Worm (Caenorhabditis elegans): ENCODE results near the gene Y57A10A.14.

Gene Y57A10A.14

DNA sequence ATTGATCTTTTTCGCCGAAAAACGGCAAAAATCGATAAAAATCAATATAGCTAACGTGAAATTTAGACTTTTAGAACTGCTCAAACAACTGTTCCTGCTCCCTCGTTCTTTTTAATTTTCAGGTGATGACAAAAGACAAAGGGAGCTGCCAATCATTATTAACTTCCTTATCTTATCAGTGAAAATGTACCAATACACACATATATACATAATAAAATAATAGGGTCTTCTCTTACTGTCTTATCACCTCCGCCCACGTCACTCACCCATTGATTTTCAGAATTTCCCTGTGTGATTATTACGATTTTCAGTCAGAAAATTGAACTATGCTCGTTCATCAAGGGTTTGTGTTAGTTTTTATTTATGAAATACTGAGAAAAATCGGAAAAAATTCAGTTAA is at the start of gene Y57A10A.14:
TSS of gene Y57A10A.14 (plus strand) at position 228 of the 400 bp plus-strand sequence.
- TF ChIP-seq jun-1 (tag; optimal IDR thresholded peaks at IDR 0.05) (peak; percentile 39), pqm-1 (tag; optimal IDR thresholded peaks at IDR 0.05) (peak; percentile 52), dpl-1 (GFP tag; optimal IDR thresholded peaks at IDR 0.05) (peak in 1 of 3 experiments; percentile 4), irx-1 (tag; optimal IDR thresholded peaks at IDR 0.05) (no peak), mab-9 (GFP tag; IDR thresholded peaks at IDR 0.05) (no peak), aly-2 (tag; optimal IDR thresholded peaks at IDR 0.05) (no peak), blmp-1 (tag; optimal IDR thresholded peaks at IDR 0.05) (no peak), lin-35 (GFP tag; optimal IDR thresholded peaks at IDR 0.05) (peak in 1 of 2 experiments; percentile 19), nhr-237 (tag; optimal IDR thresholded peaks at IDR 0.05) (no peak), elt-2 (tag; optimal IDR thresholded peaks at IDR 0.05) (peak; percentile 91), tlp-1 (tag; optimal IDR thresholded peaks at IDR 0.05) (peak; percentile 72), efl-1 (optimal IDR thresholded peaks at IDR 0.05) (no peak), efl-1 (GFP tag; optimal IDR thresholded peaks at IDR 0.05 in 1 of 2) (peak in 1 of 2 experiments; percentile 88)

DNA sequence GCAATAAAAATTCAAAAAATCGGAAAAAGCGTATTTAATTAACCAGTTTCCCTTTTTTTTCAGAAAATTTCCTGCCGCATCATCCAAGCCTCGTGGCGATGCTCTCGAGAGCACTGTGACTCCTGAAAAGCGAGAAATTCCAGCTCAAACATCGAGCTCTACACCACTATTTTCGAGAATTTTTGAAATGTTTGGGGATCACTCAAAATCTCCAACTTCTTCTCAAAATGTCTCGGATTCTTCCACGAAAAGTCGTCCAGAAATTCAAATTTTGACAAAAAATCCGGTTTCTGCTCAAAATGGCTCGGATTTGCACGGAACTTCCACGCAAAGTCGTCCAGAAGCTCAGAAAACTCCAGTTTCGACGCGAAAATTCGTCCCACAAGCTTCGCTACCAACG is 47.8 kb upstream of the Y57A10A.14 start:
- no peak for TF ChIP-seq isw-1 (GFP tag; IDR thresholded peaks at IDR 0.05)

DNA sequence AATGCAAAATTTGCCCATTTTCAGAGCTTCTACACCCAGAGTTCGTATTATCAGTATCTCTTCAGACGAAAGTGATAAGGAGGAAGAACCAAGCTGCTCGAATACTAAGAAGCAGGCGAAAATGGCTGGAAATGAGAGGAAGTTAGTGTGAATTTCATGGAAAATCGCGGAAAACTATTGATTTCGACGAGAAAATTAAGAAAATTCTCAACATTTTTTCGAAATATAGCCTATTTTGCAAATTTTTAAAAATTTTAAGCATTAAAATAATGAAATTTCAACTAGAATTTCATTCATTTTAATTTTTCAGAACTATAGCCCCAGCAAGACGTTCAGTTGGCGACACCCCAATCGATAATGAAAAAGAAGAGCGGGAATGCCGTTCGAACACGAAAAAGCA is 42.2 kb upstream of the Y57A10A.14 start:
- TF ChIP-seq pax-3 (tag; optimal IDR thresholded peaks at IDR 0.05) (no peak), ztf-11 (tag; optimal IDR thresholded peaks at IDR 0.05) (no peak), nhr-90 (tag; optimal IDR thresholded peaks at IDR 0.05; ENCODE audit: poor library complexity) (no peak), nhr-77 (tag; optimal IDR thresholded peaks at IDR 0.05) (no peak), efl-3 (GFP tag; optimal IDR thresholded peaks at IDR 0.05) (no peak), snpc-4 (tag; optimal IDR thresholded peaks at IDR 0.05) (no peak), fos-1 (tag; optimal IDR thresholded peaks at IDR 0.05) (no peak), aly-2 (tag; optimal IDR thresholded peaks at IDR 0.05) (no peak), skn-1 (tag; optimal IDR thresholded peaks at IDR 0.05) (no peak), lin-39 (tag; optimal IDR thresholded peaks at IDR 0.05) (no peak), hlh-4 (tag; optimal IDR thresholded peaks at IDR 0.05) (no peak), irx-1 (tag; optimal IDR thresholded peaks at IDR 0.05) (no peak), C16A3.4 (tag; optimal IDR thresholded peaks at IDR 0.05) (no peak), ceh-82 (tag; optimal IDR thresholded peaks at IDR 0.05) (no peak), ztf-4 (tag; optimal IDR thresholded peaks at IDR 0.05) (no peak), elt-2 (tag; optimal IDR thresholded peaks at IDR 0.05) (no peak), nhr-20 (tag; optimal IDR thresholded peaks at IDR 0.05) (no peak), mdl-1 (tag; optimal IDR thresholded peaks at IDR 0.05) (no peak), dsc-1 (tag; optimal IDR thresholded peaks at IDR 0.05) (no peak)

DNA sequence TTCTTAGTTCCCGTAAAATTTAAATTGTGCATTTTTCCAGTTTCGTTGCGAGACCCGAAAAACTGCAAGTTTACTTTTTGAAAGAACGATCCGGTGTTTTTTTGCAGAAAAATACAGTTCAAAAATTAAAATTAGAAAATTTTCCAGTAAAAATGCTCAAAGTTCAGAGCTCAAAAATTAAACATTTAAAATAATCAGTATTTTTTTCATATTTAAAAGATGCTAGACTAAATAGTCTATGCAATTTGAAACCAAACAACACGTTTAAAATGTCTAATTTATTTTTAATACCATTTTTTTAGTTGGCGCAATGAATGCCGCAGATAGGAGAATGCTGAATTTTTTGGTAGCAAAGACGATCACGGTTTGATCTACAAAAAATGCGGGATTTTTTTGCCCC is 38.4 kb upstream of the Y57A10A.14 start, which contains the start of gene Y57A10A.2:
TSS of gene Y57A10A.2 (plus strand) at position 301 of the 400 bp plus-strand sequence.
- TF ChIP-seq zip-4 (GFP tag; optimal IDR thresholded peaks at IDR 0.05) = no peak
- no peak for TF ChIP-seq fos-1 (tag; optimal IDR thresholded peaks at IDR 0.05)
- TF ChIP-seq skn-1 (tag; optimal IDR thresholded peaks at IDR 0.05) = no peak
- no peak for TF ChIP-seq ama-1 (optimal IDR thresholded peaks at IDR 0.05)
- TF ChIP-seq ceh-8 (GFP tag; optimal IDR thresholded peaks at IDR 0.05) = no peak
- TF ChIP-seq hlh-4 (tag; optimal IDR thresholded peaks at IDR 0.05) = no peak
- no peak for TF ChIP-seq isw-1 (GFP tag; IDR thresholded peaks at IDR 0.05)
- TF ChIP-seq nhr-237 (tag; optimal IDR thresholded peaks at IDR 0.05) = no peak
- no peak for TF ChIP-seq ces-1 (GFP tag; optimal IDR thresholded peaks at IDR 0.05)
- no peak for TF ChIP-seq unc-62 (GFP tag; optimal IDR thresholded peaks at IDR 0.05)

DNA sequence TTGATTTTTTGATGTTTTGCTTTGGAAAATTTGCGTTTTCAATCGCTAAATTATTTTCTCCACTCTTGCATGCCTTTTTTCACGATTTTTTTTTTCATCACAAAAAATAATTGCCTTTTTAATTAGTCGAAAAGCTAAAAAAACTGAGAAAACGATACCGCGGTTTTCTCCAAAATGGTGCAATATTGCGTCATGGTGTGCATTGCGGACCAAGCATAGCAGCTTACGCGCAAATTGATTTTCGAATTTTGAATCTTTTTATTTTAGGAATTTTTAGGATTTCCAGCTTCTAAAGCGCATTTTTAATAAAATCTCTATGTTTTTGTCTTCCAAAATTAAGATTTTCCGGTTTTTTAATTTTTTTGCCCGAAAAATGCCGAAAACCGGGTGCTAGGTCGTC is 35.5 kb upstream of the Y57A10A.14 start:
- no peak for TF ChIP-seq swsn-7 (tag; optimal IDR thresholded peaks at IDR 0.05)
- TF ChIP-seq lin-39 (tag; optimal IDR thresholded peaks at IDR 0.05) = no peak
- peak in 1 of 2 experiments; percentile 62 for TF ChIP-seq efl-1 (optimal IDR thresholded peaks at IDR 0.05)
- TF ChIP-seq efl-1 (GFP tag; optimal IDR thresholded peaks at IDR 0.05 in 1 of 2) = no peak
